Worm (Caenorhabditis elegans) whole organism, L2 larva: ENCODE data around the gene srh-148.

Experiments
- C34F6.9 ChIP-seq: fragments of 150-350 bp; optimal IDR thresholded peaks from 2 replicates; lab custom pipeline; 2014; ENCODE audit warnings: missing biosample characterization, missing genetic modification characterization
- F13H6.1 ChIP-seq: sonication (generic microtip); optimal IDR thresholded peaks from 2 replicates; lab custom pipeline; 2016; ENCODE audit warnings: missing genetic modification characterization, missing compliant biosample characterization
- R02D3.7 ChIP-seq: fragments of 150-350 bp; optimal IDR thresholded peaks from 2 replicates; lab custom pipeline; 2014; ENCODE audit warnings: missing biosample characterization, missing genetic modification characterization
- Y55F3AM.14 ChIP-seq: fragments of 200-800 bp; sonication (Bioruptor generic); optimal IDR thresholded peaks from 2 replicates; lab custom pipeline; 2018; ENCODE audit warnings: mild to moderate bottlenecking, missing genetic modification characterization, missing compliant biosample characterization
- alr-1 ChIP-seq: fragments of 150-350 bp; optimal IDR thresholded peaks from 2 replicates; lab custom pipeline; 2014; ENCODE audit warnings: missing biosample characterization, missing genetic modification characterization
- aly-2 ChIP-seq: fragments of 150-350 bp; optimal IDR thresholded peaks from 2 replicates; lab custom pipeline; 2014; ENCODE audit warnings: missing biosample characterization, missing genetic modification characterization
- blmp-1 ChIP-seq: sonication (generic microtip); optimal IDR thresholded peaks from 2 replicates; lab custom pipeline; 2017; ENCODE audit warnings: missing genetic modification characterization, mild to moderate bottlenecking, missing compliant biosample characterization, antibody characterized with exemption, moderate library complexity; ENCODE audit not compliant: insufficient read depth
- ceh-16 ChIP-seq: fragments of 150-350 bp; optimal IDR thresholded peaks from 2 replicates; lab custom pipeline; 2014; ENCODE audit warnings: missing biosample characterization, missing genetic modification characterization
- ceh-82 ChIP-seq: fragments of 150-350 bp; optimal IDR thresholded peaks from 2 replicates; lab custom pipeline; 2014; ENCODE audit warnings: missing biosample characterization, missing genetic modification characterization
- crh-2 ChIP-seq: sonication (generic microtip); optimal IDR thresholded peaks from 2 replicates; lab custom pipeline; 2017; ENCODE audit warnings: missing biosample characterization, missing genetic modification characterization
- egl-27 ChIP-seq: sonication (generic microtip); optimal IDR thresholded peaks from 3 replicates; lab custom pipeline; 2017; ENCODE audit warnings: missing biosample characterization, missing genetic modification reagents, missing genetic modification characterization
- elt-1 ChIP-seq: fragments of 150-350 bp; optimal IDR thresholded peaks from 2 replicates; lab custom pipeline; 2014; ENCODE audit warnings: missing biosample characterization, missing genetic modification characterization
- fos-1 ChIP-seq: fragments of 150-350 bp; optimal IDR thresholded peaks from 2 replicates; lab custom pipeline; 2014; ENCODE audit warnings: missing biosample characterization, missing genetic modification characterization
- gmeb-1 ChIP-seq: fragments of 150-350 bp; optimal IDR thresholded peaks from 2 replicates; lab custom pipeline; 2014; ENCODE audit warnings: missing biosample characterization, missing genetic modification characterization
- lin-11 ChIP-seq: fragments of 150-350 bp; sonication (generic microtip); optimal IDR thresholded peaks from 2 replicates; lab custom pipeline; 2014; ENCODE audit warnings: missing biosample characterization, missing genetic modification characterization, inconsistent platforms, mixed read lengths
- lin-13 ChIP-seq: fragments of 150-350 bp; optimal IDR thresholded peaks from 2 replicates; lab custom pipeline; 2014; ENCODE audit warnings: missing biosample characterization, missing genetic modification reagents, missing genetic modification characterization
- lsy-2 ChIP-seq, 2 experiments: fragments of 150-350 bp in 1 of 2; sonication (generic microtip) in 1 of 2; optimal IDR thresholded peaks; 2 replicates each; lab custom pipeline; 2014 to 2017; ENCODE audit warnings: missing biosample characterization in 2 of 2, missing genetic modification characterization in 2 of 2
- mab-5 ChIP-seq: fragments of 150-350 bp; optimal IDR thresholded peaks from 2 replicates; lab custom pipeline; 2014; ENCODE audit warnings: missing biosample characterization, missing genetic modification characterization
- mdl-1 ChIP-seq, 2 experiments: fragments of 150-350 bp in 1 of 2; sonication (generic microtip) in 1 of 2; optimal IDR thresholded peaks; 2 replicates each; lab custom pipeline; 2017; ENCODE audit warnings: missing biosample characterization in 2 of 2, missing genetic modification characterization in 2 of 2
- nhr-12 ChIP-seq: fragments of 150-350 bp; optimal IDR thresholded peaks from 2 replicates; lab custom pipeline; 2014; ENCODE audit warnings: missing biosample characterization, missing genetic modification characterization
- nhr-129 ChIP-seq: fragments of 150-350 bp; optimal IDR thresholded peaks from 2 replicates; lab custom pipeline; 2014; ENCODE audit warnings: missing biosample characterization, missing genetic modification characterization
- nhr-21 ChIP-seq: fragments of 150-350 bp; optimal IDR thresholded peaks from 2 replicates; lab custom pipeline; 2014; ENCODE audit warnings: missing biosample characterization, missing genetic modification characterization
- nhr-23 ChIP-seq: fragments of 150-350 bp; optimal IDR thresholded peaks from 2 replicates; lab custom pipeline; 2014; ENCODE audit warnings: missing biosample characterization, missing genetic modification reagents, missing genetic modification characterization
- nhr-237 ChIP-seq: fragments of 150-350 bp; optimal IDR thresholded peaks from 2 replicates; lab custom pipeline; 2014; ENCODE audit warnings: missing biosample characterization, missing genetic modification characterization
- nhr-25 ChIP-seq: fragments of 150-350 bp; sonication (generic microtip); optimal IDR thresholded peaks from 3 replicates; lab custom pipeline; 2014; ENCODE audit warnings: missing biosample characterization, missing genetic modification characterization
- nhr-6 ChIP-seq: fragments of 150-350 bp; optimal IDR thresholded peaks from 2 replicates; lab custom pipeline; 2014; ENCODE audit warnings: missing biosample characterization, missing genetic modification characterization
- nhr-77 ChIP-seq: fragments of 150-350 bp; optimal IDR thresholded peaks from 2 replicates; lab custom pipeline; 2014; ENCODE audit warnings: missing biosample characterization, missing genetic modification characterization
- peb-1 ChIP-seq: fragments of 150-350 bp; optimal IDR thresholded peaks from 2 replicates; lab custom pipeline; 2014; ENCODE audit warnings: missing biosample characterization, missing genetic modification characterization
- sem-4 ChIP-seq: fragments of 150-350 bp; optimal IDR thresholded peaks from 2 replicates; lab custom pipeline; 2014; ENCODE audit warnings: missing biosample characterization, missing genetic modification reagents, missing genetic modification characterization
- sma-3 ChIP-seq: sonication (generic microtip); optimal IDR thresholded peaks from 2 replicates; lab custom pipeline; 2016; ENCODE audit warnings: missing genetic modification reagents, missing genetic modification characterization, missing compliant biosample characterization
- sma-9 ChIP-seq, 2 experiments: fragments of 150-350 bp in 1 of 2; sonication (generic microtip) in 1 of 2; optimal IDR thresholded peaks; 2 replicates each; lab custom pipeline; 2014 to 2016; ENCODE audit warnings: missing genetic modification characterization in 2 of 2, mild to moderate bottlenecking in 1 of 2, missing biosample characterization in 1 of 2, missing compliant biosample characterization in 1 of 2, missing genetic modification reagents in 1 of 2, moderate library complexity in 1 of 2
- snpc-4 ChIP-seq: fragments of 150-350 bp; optimal IDR thresholded peaks from 2 replicates; lab custom pipeline; 2014; ENCODE audit warnings: missing biosample characterization, missing genetic modification characterization
- unc-39 ChIP-seq: fragments of 150-350 bp; optimal IDR thresholded peaks from 2 replicates; lab custom pipeline; 2014; ENCODE audit warnings: missing biosample characterization, missing genetic modification characterization
- unc-55 ChIP-seq: fragments of 150-350 bp; sonication (generic microtip); optimal IDR thresholded peaks from 3 replicates; lab custom pipeline; 2014; ENCODE audit warnings: missing biosample characterization, missing genetic modification reagents, missing genetic modification characterization
- zag-1 ChIP-seq: fragments of 150-350 bp; optimal IDR thresholded peaks from 2 replicates; lab custom pipeline; 2014; ENCODE audit warnings: missing biosample characterization, missing genetic modification characterization
- ztf-1 ChIP-seq: fragments of 200-800 bp; sonication (Bioruptor generic); conservative IDR thresholded peaks from 2 replicates; pipeline ENCODE4 v1.3.6; 2022; ENCODE audit warnings: missing genetic modification characterization, missing compliant biosample characterization
- ztf-4 ChIP-seq: fragments of 150-350 bp; optimal IDR thresholded peaks from 2 replicates; lab custom pipeline; 2014; ENCODE audit warnings: missing biosample characterization, missing genetic modification characterization

srh-148 gene

ce11 chrV:15880033-15880432 lies 21.8 kb upstream of the srh-148 start:
- TF ChIP-seq lsy-2 (tag; optimal IDR thresholded peaks at IDR 0.05; lab: Kevin White, UChicago) = no peak
- TF ChIP-seq mdl-1 (tag; optimal IDR thresholded peaks at IDR 0.05; lab: Kevin White, UChicago) = no peak
- peak; percentile 1 for TF ChIP-seq Y55F3AM.14 (GFP tag; lab: Kevin White, UChicago)
- TF ChIP-seq sma-9 (GFP tag; optimal IDR thresholded peaks at IDR 0.05; lab: Kevin White, UChicago) = peak; percentile 20
- no peak for TF ChIP-seq sma-9 (tag; optimal IDR thresholded peaks at IDR 0.05; lab: Kevin White, UChicago)
- peak; percentile 76 for TF ChIP-seq fos-1 (tag; lab: Kevin White, UChicago)

- no peak for TF ChIP-seq nhr-25
- TF ChIP-seq zag-1 (tag; lab: Kevin White, UChicago) = no peak
- no peak for TF ChIP-seq nhr-23 (tag; lab: Kevin White, UChicago)
- TF ChIP-seq nhr-77 (tag; lab: Kevin White, UChicago) = no peak
- no peak for TF ChIP-seq Y55F3AM.14 (GFP tag; lab: Kevin White, UChicago)
- no peak for TF ChIP-seq ztf-1
- no peak for TF ChIP-seq lin-11
- no peak for TF ChIP-seq ztf-4 (tag; lab: Kevin White, UChicago)
- TF ChIP-seq sma-3 (GFP tag; lab: Kevin White, UChicago) = no peak
- TF ChIP-seq lin-13 (GFP tag; lab: Kevin White, UChicago) = no peak
- TF ChIP-seq elt-1 (tag; lab: Kevin White, UChicago) = no peak
- TF ChIP-seq alr-1 (tag; lab: Kevin White, UChicago) = no peak
- TF ChIP-seq nhr-129 (tag; lab: Kevin White, UChicago) = no peak
Measured at ce11 chrV:15879508-15879907, 21.3 kb upstream of the srh-148 start, which contains the start of gene nhr-84. TSS of gene nhr-84 (minus strand) at chrV:15879608.

ce11 chrV:15876308-15876707 lies 18.1 kb upstream of the srh-148 start, which contains the start of gene nhr-102:
TSS of gene nhr-102 (minus strand) at chrV:15876408.
- TF ChIP-seq peb-1 (tag; lab: Kevin White, UChicago) = no peak
- no peak for TF ChIP-seq F13H6.1 (tag; lab: Kevin White, UChicago)
- no peak for TF ChIP-seq unc-55 (GFP tag; lab: Kevin White, UChicago)
- TF ChIP-seq sem-4 = no peak
- TF ChIP-seq nhr-77 (tag; lab: Kevin White, UChicago) = no peak
- TF ChIP-seq lin-13 (GFP tag; lab: Kevin White, UChicago) = no peak
- TF ChIP-seq fos-1 (tag; lab: Kevin White, UChicago) = no peak
- no peak for TF ChIP-seq lsy-2 (tag; optimal IDR thresholded peaks at IDR 0.05; lab: Kevin White, UChicago)
- no peak for TF ChIP-seq sma-3 (GFP tag; lab: Kevin White, UChicago)

DNA sequence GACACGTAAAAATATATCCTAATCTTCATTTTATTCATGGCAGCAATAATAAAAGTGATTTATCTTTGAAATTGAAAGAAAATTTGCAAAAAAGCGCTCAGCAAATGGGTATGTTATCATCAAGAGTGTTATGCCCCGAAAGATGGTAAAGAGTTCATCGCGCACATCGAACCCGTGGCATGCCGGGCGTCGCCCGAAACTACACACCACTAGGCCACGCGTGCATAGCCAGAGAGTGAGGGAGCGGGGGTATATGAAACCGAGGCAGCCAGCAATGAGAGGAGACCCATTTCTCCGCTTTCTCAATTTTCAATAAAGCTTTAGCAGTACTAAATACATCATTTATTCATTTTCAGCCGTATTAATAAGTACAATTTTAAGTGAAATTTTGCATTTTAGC lies 15.6 kb upstream of the srh-148 start:
- TF ChIP-seq lin-13 (GFP tag; lab: Kevin White, UChicago) (peak; percentile 66), nhr-237 (tag; lab: Kevin White, UChicago) (peak; percentile 5), sma-9 (GFP tag; optimal IDR thresholded peaks at IDR 0.05; lab: Kevin White, UChicago) (peak; percentile 85), sma-9 (tag; optimal IDR thresholded peaks at IDR 0.05; lab: Kevin White, UChicago) (no peak), lin-11 (peak; percentile 80), ceh-16 (tag; lab: Kevin White, UChicago) (no peak), fos-1 (tag; lab: Kevin White, UChicago) (peak; percentile 65), nhr-6 (tag; lab: Kevin White, UChicago) (peak; percentile 29), Y55F3AM.14 (GFP tag; lab: Kevin White, UChicago) (peak; percentile 90), lsy-2 (tag; optimal IDR thresholded peaks at IDR 0.05; lab: Kevin White, UChicago) (peak in 1 of 2 experiments; percentile 51), nhr-25 (no peak), blmp-1 (tag; lab: Kevin White, UChicago) (peak; percentile 8), sma-3 (GFP tag; lab: Kevin White, UChicago) (peak; percentile 39), F13H6.1 (tag; lab: Kevin White, UChicago) (peak; percentile 70), C34F6.9 (tag; lab: Kevin White, UChicago) (peak; percentile 46), crh-2 (tag; lab: Kevin White, UChicago) (peak; percentile 62), nhr-12 (tag; lab: Kevin White, UChicago) (no peak), snpc-4 (tag; lab: Kevin White, UChicago) (peak; percentile 66), nhr-21 (tag; lab: Kevin White, UChicago) (peak; percentile 73), unc-55 (GFP tag; lab: Kevin White, UChicago) (peak; percentile 78), mab-5 (tag; lab: Kevin White, UChicago) (no peak), egl-27 (tag; lab: Kevin White, UChicago) (peak; percentile 37), unc-39 (tag; lab: Kevin White, UChicago) (no peak), ceh-82 (tag; lab: Kevin White, UChicago) (peak; percentile 71), R02D3.7 (tag; lab: Kevin White, UChicago) (no peak), nhr-77 (tag; lab: Kevin White, UChicago) (no peak), aly-2 (tag; lab: Kevin White, UChicago) (no peak), gmeb-1 (tag; lab: Kevin White, UChicago) (peak; percentile 68), nhr-129 (tag; lab: Kevin White, UChicago) (peak; percentile 83)
